Worm (Caenorhabditis elegans): Measurements from ENCODE around the gene K11E4.1.

K11E4.1 gene

DNA sequence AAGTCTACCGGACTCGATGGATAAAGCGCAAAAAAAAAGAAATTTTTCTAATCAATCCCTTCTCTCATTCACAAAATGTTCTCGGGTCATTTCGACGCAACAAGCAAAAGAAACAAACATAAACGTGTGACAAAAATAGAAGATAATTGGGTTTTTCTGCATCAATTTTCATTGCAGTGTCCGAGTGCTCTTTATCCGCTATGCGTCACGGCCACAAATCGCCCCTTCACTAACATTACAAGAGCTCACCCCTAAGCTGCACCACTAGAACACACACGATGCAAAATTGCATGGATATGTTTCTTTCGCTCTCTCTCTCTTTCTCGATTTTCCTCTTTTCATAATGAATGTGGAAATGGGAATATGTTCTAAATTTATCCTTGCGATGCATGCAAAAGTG lies 17.8 kb upstream of the K11E4.1 start:
- TF ChIP-seq tlf-1 (GFP tag; optimal IDR thresholded peaks at IDR 0.05) (no peak), lin-35 (GFP tag; optimal IDR thresholded peaks at IDR 0.05) (peak in 1 of 3 experiments; percentile 19)

DNA sequence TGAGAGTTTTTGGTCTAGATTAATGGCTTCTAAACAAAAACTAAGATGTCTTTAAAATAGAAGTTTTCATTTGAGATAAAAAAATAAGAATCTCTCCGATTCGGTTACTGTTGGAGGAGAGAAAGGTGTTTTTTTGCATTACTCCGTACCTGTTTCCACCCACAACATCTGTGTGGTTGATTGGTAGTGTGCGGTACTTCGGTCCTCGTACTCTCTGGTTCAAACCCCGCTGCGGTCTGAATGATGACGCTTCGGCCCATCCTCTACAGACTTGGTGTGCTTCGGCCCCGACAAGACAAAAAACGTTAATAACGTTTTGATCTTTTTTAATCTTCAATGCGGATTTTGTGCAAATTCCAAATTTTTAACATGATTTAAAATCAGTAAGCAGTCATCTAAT lies 16.4 kb upstream of the K11E4.1 start:
- no peak for TF ChIP-seq B0019.2 (GFP tag; conservative IDR thresholded peaks at IDR 0.05)
- TF ChIP-seq rpc-1 (optimal IDR thresholded peaks at IDR 0.05): peak; percentile 54
- peak; percentile 80 for TF ChIP-seq rpc-1 (tag; optimal IDR thresholded peaks at IDR 0.05)
- TF ChIP-seq lag-1 (GFP tag; IDR thresholded peaks at IDR 0.05): no peak
- TF ChIP-seq snpc-4 (GFP tag; optimal IDR thresholded peaks at IDR 0.05): no peak
- peak in 1 of 4 experiments; percentile 39 for TF ChIP-seq snpc-4 (tag; optimal IDR thresholded peaks at IDR 0.05)
- TF ChIP-seq D2030.7 (GFP tag; IDR thresholded peaks at IDR 0.05): 0 out of 2 replicates have a peak, but pooled peaks have one; percentile 27
- no peak for TF ChIP-seq lin-35 (GFP tag; optimal IDR thresholded peaks at IDR 0.05)
- peak; percentile 53 for TF ChIP-seq B0261.1 (tag; optimal IDR thresholded peaks at IDR 0.05)
- no peak for TF ChIP-seq nhr-80 (tag; optimal IDR thresholded peaks at IDR 0.05)
- TF ChIP-seq tbp1 (GFP tag; optimal IDR thresholded peaks at IDR 0.05): peak; percentile 72

DNA sequence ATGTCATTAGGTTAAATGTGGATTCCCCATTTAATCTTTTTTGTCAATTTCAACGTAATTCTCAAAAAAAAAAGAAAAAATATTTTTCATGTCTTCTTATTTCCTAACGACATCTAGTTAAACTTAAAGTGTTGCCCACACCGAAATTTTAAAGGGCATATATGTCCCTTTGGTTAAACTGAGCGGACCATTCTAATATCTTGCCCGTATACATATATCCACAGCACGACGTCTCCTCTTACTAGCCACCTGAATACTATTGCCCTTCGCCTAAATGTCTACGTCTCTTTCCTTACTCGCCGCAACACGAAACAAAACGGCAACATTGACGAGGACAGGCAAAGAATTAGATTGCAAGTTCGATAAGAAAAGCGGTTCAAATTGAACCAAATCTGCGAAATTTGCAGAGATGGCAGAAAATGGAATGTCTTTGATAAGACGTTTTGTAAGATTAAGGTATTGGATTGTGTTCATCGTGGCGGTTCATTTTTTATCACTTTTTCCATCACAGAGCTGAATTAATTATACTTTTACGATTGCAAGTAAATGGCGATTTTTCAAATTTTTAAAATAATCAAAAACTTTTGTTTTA lies 13.2 kb upstream of the K11E4.1 start:
- TF ChIP-seq let-607 (tag; optimal IDR thresholded peaks at IDR 0.05): peak; percentile 73 to 95
- TF ChIP-seq F37B4.10 (GFP tag; IDR thresholded peaks at IDR 0.05): 0 out of 2 replicates have a peak, but pooled peaks have one; percentile 83
- TF ChIP-seq K12H6.12 (tag; optimal IDR thresholded peaks at IDR 0.05): peak; percentile 97
- TF ChIP-seq mes-4 (tag; optimal IDR thresholded peaks at IDR 0.05): no peak
- no peak for TF ChIP-seq snpc-1.1 (tag; optimal IDR thresholded peaks at IDR 0.05; ENCODE audit: insufficient read depth)
- peak; percentile 98 for TF ChIP-seq gei-17 (GFP tag; optimal IDR thresholded peaks at IDR 0.05)
- TF ChIP-seq nfya-2 (GFP tag; IDR thresholded peaks at IDR 0.05): 0 out of 2 replicates have a peak, but pooled peaks have one; percentile 26
- peak; percentile 83 for TF ChIP-seq madf-3 (GFP tag; IDR thresholded peaks at IDR 0.05)
- no peak for TF ChIP-seq rec-8 (tag; optimal IDR thresholded peaks at IDR 0.05)
- peak; percentile 100 for TF ChIP-seq lin-40 (tag; optimal IDR thresholded peaks at IDR 0.05)
- peak; percentile 100 for TF ChIP-seq repo-1 (tag; optimal IDR thresholded peaks at IDR 0.05)
- 0 out of 2 replicates have a peak, but pooled peaks have one; percentile 54 for TF ChIP-seq nhr-120 (GFP tag; IDR thresholded peaks at IDR 0.05)
- TF ChIP-seq aptf-2 (GFP tag; conservative IDR thresholded peaks at IDR 0.05): no peak
- peak; percentile 92 for TF ChIP-seq F57A8.1 (GFP tag; optimal IDR thresholded peaks at IDR 0.05)
- TF ChIP-seq mcd-1 (GFP tag; IDR thresholded peaks at IDR 0.05): peak; percentile 92
- TF ChIP-seq hmg-1.2 (GFP tag; IDR thresholded peaks at IDR 0.05): peak; percentile 86
- TF ChIP-seq bed-2 (GFP tag; IDR thresholded peaks at IDR 0.05): 0 out of 2 replicates have a peak, but pooled peaks have one; percentile 60
- peak; percentile 69 for TF ChIP-seq ztf-18 (tag; optimal IDR thresholded peaks at IDR 0.05)
- peak; percentile 97 for TF ChIP-seq nhr-27 (tag; optimal IDR thresholded peaks at IDR 0.05)
- TF ChIP-seq sea-2 (GFP tag; IDR thresholded peaks at IDR 0.05): 0 out of 2 replicates have a peak, but pooled peaks have one; percentile 51
- TF ChIP-seq nhr-80 (tag; optimal IDR thresholded peaks at IDR 0.05): peak; percentile 96
- peak; percentile 67 for TF ChIP-seq zim-3 (tag; optimal IDR thresholded peaks at IDR 0.05)
- peak; percentile 33 for TF ChIP-seq F33H1.4 (GFP tag; IDR thresholded peaks at IDR 0.05)
- peak; percentile 85 for TF ChIP-seq ztf-6 (GFP tag; IDR thresholded peaks at IDR 0.05)
- TF ChIP-seq dpl-1 (GFP tag; optimal IDR thresholded peaks at IDR 0.05): no peak
- TF ChIP-seq Y56A3A.18 (GFP tag; IDR thresholded peaks at IDR 0.05): peak; percentile 100
- no peak for TF ChIP-seq D2030.7 (GFP tag; IDR thresholded peaks at IDR 0.05)
- TF ChIP-seq B0019.2 (GFP tag; conservative IDR thresholded peaks at IDR 0.05): no peak
- TF ChIP-seq ZK185.1 (tag; optimal IDR thresholded peaks at IDR 0.05; ENCODE audit: poor library complexity, severe bottlenecking): peak; percentile 99
- no peak for TF ChIP-seq hlh-12 (tag; optimal IDR thresholded peaks at IDR 0.05)
- TF ChIP-seq attf-6 (GFP tag; IDR thresholded peaks at IDR 0.05): no peak
- TF ChIP-seq pbrm-1 (GFP tag; IDR thresholded peaks at IDR 0.05): peak; percentile 94
- TF ChIP-seq madf-6 (GFP tag; IDR thresholded peaks at IDR 0.05): no peak
- TF ChIP-seq hsf-1 (GFP tag; IDR thresholded peaks at IDR 0.05): no peak
- TF ChIP-seq hlh-26 (GFP tag; conservative IDR thresholded peaks at IDR 0.05): no peak

Data from whole organism, young adult.